Worm (Caenorhabditis elegans) whole organism, late embryonic: ENCODE measurements around the gene fbxa-64.

Experiments used
- C08G9.2 ChIP-seq: sonication (generic microtip); optimal IDR thresholded peaks from 2 replicates; lab custom pipeline; 2016; ENCODE audit warnings: mild to moderate bottlenecking, missing genetic modification characterization, moderate library complexity, missing compliant biosample characterization
- C38D4.7 ChIP-seq: fragments of 200-800 bp; sonication (Bioruptor generic); optimal IDR thresholded peaks from 2 replicates; lab custom pipeline; 2018; ENCODE audit warnings: mild to moderate bottlenecking, missing genetic modification characterization, moderate library complexity, missing compliant biosample characterization
- F13H6.1 ChIP-seq: sonication (generic microtip); optimal IDR thresholded peaks from 2 replicates; lab custom pipeline; 2016; ENCODE audit warnings: missing genetic modification characterization, missing compliant biosample characterization
- K02D7.2 ChIP-seq: sonication (generic microtip); optimal IDR thresholded peaks from 2 replicates; lab custom pipeline; 2017; ENCODE audit warnings: mild to moderate bottlenecking, missing genetic modification characterization, missing compliant biosample characterization
- T23F11.4 ChIP-seq: fragments of 200-800 bp; sonication (Bioruptor generic); optimal IDR thresholded peaks from 2 replicates; lab custom pipeline; 2018; ENCODE audit warnings: mild to moderate bottlenecking, missing genetic modification characterization, missing compliant biosample characterization
- ahr-1 ChIP-seq: sonication (generic microtip); optimal IDR thresholded peaks from 2 replicates; lab custom pipeline; 2016; ENCODE audit warnings: missing genetic modification characterization, missing compliant biosample characterization
- ceh-14 ChIP-seq: sonication (generic microtip); optimal IDR thresholded peaks from 2 replicates; lab custom pipeline; 2016; ENCODE audit warnings: missing genotype, missing genetic modification characterization, missing compliant biosample characterization
- ceh-18 ChIP-seq: sonication (generic microtip); optimal IDR thresholded peaks from 2 replicates; lab custom pipeline; 2016; ENCODE audit warnings: missing genetic modification characterization, missing compliant biosample characterization
- ceh-19 ChIP-seq: fragments of 200-800 bp; sonication (Bioruptor generic); optimal IDR thresholded peaks from 2 replicates; lab custom pipeline; 2018; ENCODE audit warnings: mild to moderate bottlenecking, missing genetic modification characterization, missing compliant biosample characterization
- ceh-2 ChIP-seq: sonication (generic microtip); optimal IDR thresholded peaks from 2 replicates; lab custom pipeline; 2016; ENCODE audit warnings: missing genotype, missing genetic modification characterization, missing compliant biosample characterization
- ceh-24 ChIP-seq: sonication (generic microtip); optimal IDR thresholded peaks from 2 replicates; lab custom pipeline; 2016; ENCODE audit warnings: mild to moderate bottlenecking, missing genetic modification characterization, missing compliant biosample characterization
- ceh-30 ChIP-seq: fragments of 150-350 bp; optimal IDR thresholded peaks from 2 replicates; lab custom pipeline; 2014; ENCODE audit warnings: missing biosample characterization, missing genetic modification characterization
- ceh-34 ChIP-seq: sonication (generic microtip); optimal IDR thresholded peaks from 2 replicates; lab custom pipeline; 2016; ENCODE audit warnings: mild to moderate bottlenecking, missing genetic modification characterization, missing compliant biosample characterization
- ceh-45 ChIP-seq: fragments of 200-800 bp; sonication (Bioruptor generic); IDR thresholded peaks from 2 replicates; pipeline ENCODE4 v1.3.6; 2022; ENCODE audit warnings: missing genetic modification reagents, missing genetic modification characterization, missing compliant biosample characterization
- ceh-6 ChIP-seq: fragments of 200-800 bp; sonication (Bioruptor generic); optimal IDR thresholded peaks from 2 replicates; lab custom pipeline; 2018; ENCODE audit warnings: mild to moderate bottlenecking, missing genetic modification characterization, missing compliant biosample characterization
- ceh-9 ChIP-seq: sonication (generic microtip); optimal IDR thresholded peaks from 2 replicates; lab custom pipeline; 2016; ENCODE audit warnings: mild to moderate bottlenecking, missing genetic modification characterization, inconsistent platforms, missing compliant biosample characterization
- che-1 ChIP-seq: sonication (generic microtip); optimal IDR thresholded peaks from 2 replicates; lab custom pipeline; 2016; ENCODE audit warnings: mild to moderate bottlenecking, missing genetic modification characterization, missing compliant biosample characterization
- dmd-4 ChIP-seq: sonication (generic microtip); optimal IDR thresholded peaks from 2 replicates; lab custom pipeline; 2016; ENCODE audit warnings: borderline replicate concordance, missing genetic modification characterization, missing compliant biosample characterization
- elt-2 ChIP-seq: sonication (generic microtip); optimal IDR thresholded peaks from 2 replicates; lab custom pipeline; 2016; ENCODE audit warnings: missing genetic modification reagents, missing genetic modification characterization, missing compliant biosample characterization
- elt-4 ChIP-seq: sonication (generic microtip); optimal IDR thresholded peaks from 2 replicates; lab custom pipeline; 2016; ENCODE audit warnings: missing genetic modification characterization, missing compliant biosample characterization
- ets-4 ChIP-seq: sonication (generic microtip); optimal IDR thresholded peaks from 2 replicates; lab custom pipeline; 2016; ENCODE audit warnings: missing genetic modification characterization, missing compliant biosample characterization
- eyg-1 ChIP-seq: sonication (generic microtip); optimal IDR thresholded peaks from 2 replicates; lab custom pipeline; 2016; ENCODE audit warnings: missing genotype, missing genetic modification characterization, missing compliant biosample characterization
- hlh-15 ChIP-seq: sonication (generic microtip); optimal IDR thresholded peaks from 2 replicates; lab custom pipeline; 2016; ENCODE audit warnings: missing genetic modification characterization, missing compliant biosample characterization
- hlh-30 ChIP-seq: sonication (generic microtip); optimal IDR thresholded peaks from 2 replicates; lab custom pipeline; 2017; ENCODE audit warnings: antibody characterized with exemption, missing genetic modification characterization, missing compliant biosample characterization; ENCODE audit not compliant: insufficient read depth
- hlh-6 ChIP-seq: sonication (generic microtip); optimal IDR thresholded peaks from 2 replicates; lab custom pipeline; 2016; ENCODE audit warnings: missing genotype, missing genetic modification characterization, missing compliant biosample characterization
- hlh-8 ChIP-seq: sonication (generic microtip); optimal IDR thresholded peaks from 2 replicates; lab custom pipeline; 2016; ENCODE audit warnings: missing genotype, missing genetic modification characterization, missing compliant biosample characterization
- lim-6 ChIP-seq: sonication (generic microtip); optimal IDR thresholded peaks from 2 replicates; lab custom pipeline; 2016; ENCODE audit warnings: missing genetic modification characterization, missing compliant biosample characterization
- lin-11 ChIP-seq: fragments of 200-800 bp; sonication (Bioruptor generic); optimal IDR thresholded peaks from 2 replicates; lab custom pipeline; 2018; ENCODE audit warnings: mild to moderate bottlenecking, missing genetic modification characterization, missing compliant biosample characterization
- npax-4 ChIP-seq: sonication (generic microtip); optimal IDR thresholded peaks from 2 replicates; lab custom pipeline; 2016; ENCODE audit warnings: missing genetic modification characterization, missing compliant biosample characterization
- odd-2 ChIP-seq: sonication (generic microtip); optimal IDR thresholded peaks from 2 replicates; lab custom pipeline; 2017; ENCODE audit warnings: antibody characterized with exemption, mild to moderate bottlenecking, missing genetic modification characterization, missing compliant biosample characterization
- pax-1 ChIP-seq: fragments of 150-350 bp; optimal IDR thresholded peaks from 2 replicates; lab custom pipeline; 2014; ENCODE audit warnings: missing biosample characterization, missing genetic modification characterization
- pha-2 ChIP-seq: sonication (generic microtip); optimal IDR thresholded peaks from 2 replicates; lab custom pipeline; 2017; ENCODE audit warnings: mild to moderate bottlenecking, missing genetic modification characterization, missing compliant biosample characterization
- pha-4 ChIP-seq: fragments of 150-350 bp; optimal IDR thresholded peaks from 2 replicates; lab custom pipeline; 2018; ENCODE audit warnings: missing biosample characterization, missing genetic modification reagents, missing genetic modification characterization
- sox-2 ChIP-seq: fragments of 200-800 bp; sonication (Bioruptor generic); IDR thresholded peaks from 2 replicates; pipeline ENCODE4 v1.3.6; 2022; ENCODE audit warnings: missing genetic modification reagents, missing genetic modification characterization, missing compliant biosample characterization
- sox-4 ChIP-seq: sonication (generic microtip); optimal IDR thresholded peaks from 2 replicates; lab custom pipeline; 2017; ENCODE audit warnings: mild to moderate bottlenecking, missing genetic modification characterization, inconsistent platforms, missing compliant biosample characterization
- tbx-7 ChIP-seq: sonication (generic microtip); optimal IDR thresholded peaks from 2 replicates; lab custom pipeline; 2016; ENCODE audit warnings: missing genotype, missing genetic modification characterization, missing compliant biosample characterization
- ttx-3 ChIP-seq: sonication (generic microtip); optimal IDR thresholded peaks from 2 replicates; lab custom pipeline; 2016; ENCODE audit warnings: missing genetic modification reagents, missing genetic modification characterization, missing compliant biosample characterization
- unc-3 ChIP-seq, 2 experiments: fragments of 200-800 bp in 1 of 2; sonication (Bioruptor generic) in 1 of 2; sonication (generic microtip) in 1 of 2; conservative IDR thresholded peaks in 1 of 2; optimal IDR thresholded peaks in 1 of 2; 2 replicates each; pipeline versions ENCODE4 v1.3.6 to Lab custom; 2016 to 2022; ENCODE audit warnings: missing compliant biosample characterization in 2 of 2, missing genetic modification characterization in 2 of 2, missing genetic modification reagents in 1 of 2
- unc-86 ChIP-seq: sonication (generic microtip); optimal IDR thresholded peaks from 2 replicates; lab custom pipeline; 2016; ENCODE audit warnings: missing genetic modification characterization, missing compliant biosample characterization
- zip-5 ChIP-seq: sonication (generic microtip); optimal IDR thresholded peaks from 2 replicates; lab custom pipeline; 2016; ENCODE audit warnings: missing genetic modification characterization, missing compliant biosample characterization

The fbxa-64 gene

ce11 chrV:3256051-3256450 lies 21.9 kb downstream of the fbxa-64 start, which contains the start of gene srt-63:
Gene srt-63 (minus strand): TSS chrV:3256151.
- TF ChIP-seq T23F11.4 (no peak), ceh-19 (no peak)
- TF ChIP-seq, all 69 proteins: peak for 0

ce11 chrV:3250153-3250552 lies 27.8 kb downstream of the fbxa-64 start, which contains the start of gene T28A11.13:
Gene T28A11.13 (minus strand): TSS chrV:3250253.
- TF ChIP-seq hlh-15 (tag; lab: Kevin White, UChicago) (no peak), odd-2 (tag; lab: Kevin White, UChicago) (no peak), elt-2 (tag; lab: Kevin White, UChicago) (no peak), ceh-24 (no peak), T23F11.4 (no peak), ahr-1 (tag; lab: Kevin White, UChicago) (no peak), che-1 (tag; lab: Kevin White, UChicago) (no peak), dmd-4 (tag; lab: Kevin White, UChicago) (no peak), ceh-34 (tag; lab: Kevin White, UChicago) (no peak), ceh-6 (no peak), ceh-18 (no peak), hlh-30 (tag; lab: Kevin White, UChicago) (no peak), pha-2 (tag; lab: Kevin White, UChicago) (no peak), lim-6 (tag; lab: Kevin White, UChicago) (no peak), F13H6.1 (no peak), ttx-3 (tag; lab: Kevin White, UChicago) (no peak), ets-4 (tag; lab: Kevin White, UChicago) (no peak), hlh-6 (tag; lab: Kevin White, UChicago) (no peak)

ce11 chrV:3247515-3247914 lies 30.4 kb downstream of the fbxa-64 start, which contains the start of gene srj-8:
Gene srj-8 (plus strand): TSS chrV:3247815.
- no peak for TF ChIP-seq ceh-24
- no peak for TF ChIP-seq sox-4 (tag; lab: Kevin White, UChicago)
- no peak for TF ChIP-seq sox-2 (GFP tag; lab: Robert Waterston, UW)
- no peak for TF ChIP-seq unc-86 (tag; lab: Kevin White, UChicago)
- TF ChIP-seq ceh-14: no peak
- no peak for TF ChIP-seq C38D4.7 (GFP tag; lab: Kevin White, UChicago)
- TF ChIP-seq tbx-7 (tag; lab: Kevin White, UChicago): no peak
- no peak for TF ChIP-seq pha-2 (tag; lab: Kevin White, UChicago)
- TF ChIP-seq lim-6 (tag; lab: Kevin White, UChicago): no peak
- no peak for TF ChIP-seq pha-4 (tag; lab: Kevin White, UChicago)
- TF ChIP-seq hlh-30 (tag; lab: Kevin White, UChicago): no peak
- TF ChIP-seq F13H6.1: no peak
- TF ChIP-seq pax-1 (tag; lab: Kevin White, UChicago): no peak
- TF ChIP-seq, all 69 proteins: peak for 0

- TF ChIP-seq ceh-30 (tag; lab: Kevin White, UChicago): no peak
- TF ChIP-seq ceh-14: no peak
- no peak for TF ChIP-seq eyg-1 (tag; lab: Kevin White, UChicago)
- TF ChIP-seq ceh-9: no peak
- no peak for TF ChIP-seq ceh-45
- TF ChIP-seq F13H6.1: no peak
- no peak for TF ChIP-seq ceh-18
- no peak for TF ChIP-seq npax-4 (tag; lab: Kevin White, UChicago)
- TF ChIP-seq hlh-30 (tag; lab: Kevin White, UChicago): no peak
- TF ChIP-seq ceh-19: no peak
- no peak for TF ChIP-seq ceh-34 (tag; lab: Kevin White, UChicago)
Observed at ce11 chrV:3244703-3245102, 33.2 kb downstream of the fbxa-64 start, which contains the start of gene srj-7. Gene srj-7 (plus strand): TSS chrV:3245003.

ce11 chrV:3242984-3243383 lies 35.0 kb downstream of the fbxa-64 start, which contains the start of gene gst-23:
Gene gst-23 (plus strand): TSS chrV:3243284.
- TF ChIP-seq pha-4 (tag; lab: Kevin White, UChicago) (no peak), F13H6.1 (no peak), elt-4 (tag; lab: Kevin White, UChicago) (no peak), K02D7.2 (tag; lab: Kevin White, UChicago) (no peak), ceh-2 (no peak), lin-11 (no peak), hlh-8 (tag; lab: Kevin White, UChicago) (no peak), hlh-30 (tag; lab: Kevin White, UChicago) (no peak), dmd-4 (tag; lab: Kevin White, UChicago) (no peak), zip-5 (tag; lab: Kevin White, UChicago) (no peak), sox-2 (GFP tag; lab: Robert Waterston, UW) (no peak), unc-86 (tag; lab: Kevin White, UChicago) (no peak), C08G9.2 (tag; lab: Kevin White, UChicago) (no peak), unc-3 (GFP tag; conservative IDR thresholded peaks at IDR 0.05; lab: Robert Waterston, UW) (no peak), unc-3 (tag; optimal IDR thresholded peaks at IDR 0.05; lab: Kevin White, UChicago) (no peak)
